Worm (Caenorhabditis elegans): ENCODE results near the gene C47E12.13.

DNA sequence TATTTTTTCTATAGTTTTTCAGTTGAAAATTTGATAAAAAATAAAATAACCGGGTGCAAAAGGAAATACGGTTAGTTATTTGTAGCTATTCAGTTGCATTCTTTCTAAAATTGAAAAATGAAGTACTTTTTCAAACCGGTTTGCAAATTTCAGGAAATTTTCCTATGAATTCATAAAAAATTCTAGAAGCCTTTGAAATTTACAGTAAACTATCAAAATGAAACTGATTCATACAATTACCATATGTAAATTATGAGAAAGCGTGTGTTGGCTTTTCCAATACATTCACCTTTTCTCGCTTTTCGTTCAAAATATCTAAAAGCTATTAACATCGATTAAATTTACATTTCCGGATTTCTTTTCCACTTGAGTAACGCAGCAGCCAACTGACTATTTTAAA lies 10.3 kb upstream of the C47E12.13 start, which contains the start of gene ent-7:
- TF ChIP-seq fos-1 (tag; optimal IDR thresholded peaks at IDR 0.05) (no peak), nhr-77 (tag; optimal IDR thresholded peaks at IDR 0.05) (no peak), aly-2 (tag; optimal IDR thresholded peaks at IDR 0.05) (no peak), snpc-4 (tag; optimal IDR thresholded peaks at IDR 0.05) (no peak), unc-62 (GFP tag; optimal IDR thresholded peaks at IDR 0.05) (no peak), ZK546.5 (tag; optimal IDR thresholded peaks at IDR 0.05) (no peak)

Measured in whole organism, L3 larva.